Worm (Caenorhabditis elegans) whole organism, early embryonic: ENCODE results near the gene nep-1.

Experiments used
- ama-1 ChIP-seq: fragments of 150-350 bp; optimal IDR thresholded peaks from 2 replicates; lab custom pipeline; 2014
- ceh-36 ChIP-seq: sonication (generic microtip); optimal IDR thresholded peaks from 2 replicates; lab custom pipeline; 2016; ENCODE audit warnings: missing genetic modification characterization, inconsistent platforms, missing compliant biosample characterization
- flt-1 ChIP-seq: fragments of 200-800 bp; sonication (Bioruptor generic); IDR thresholded peaks from 2 replicates; pipeline ENCODE4 v1.3.6; 2022; ENCODE audit warnings: missing genetic modification characterization, missing compliant biosample characterization
- hmbx-1 ChIP-seq: sonication (generic microtip); optimal IDR thresholded peaks from 2 replicates; lab custom pipeline; 2016; ENCODE audit warnings: mild to moderate bottlenecking, missing genetic modification characterization, missing compliant biosample characterization
- sea-1 ChIP-seq: fragments of 200-800 bp; sonication (Bioruptor generic); conservative IDR thresholded peaks from 2 replicates; pipeline ENCODE4 v1.3.6; 2022; ENCODE audit warnings: missing genetic modification characterization, missing compliant biosample characterization
- tbx-11 ChIP-seq: fragments of 200-800 bp; sonication (Bioruptor generic); IDR thresholded peaks from 2 replicates; pipeline ENCODE4 v1.3.6; 2022; ENCODE audit warnings: missing genetic modification characterization, missing compliant biosample characterization
- tbx-37 ChIP-seq: fragments of 200-800 bp; sonication (Bioruptor generic); conservative IDR thresholded peaks from 2 replicates; pipeline ENCODE4 v1.3.6; 2022; ENCODE audit warnings: missing genetic modification reagents, missing genetic modification characterization, missing compliant biosample characterization
- tra-4 ChIP-seq: sonication (generic microtip); optimal IDR thresholded peaks from 2 replicates; lab custom pipeline; 2017; ENCODE audit warnings: missing genetic modification characterization, missing compliant biosample characterization

- TF ChIP-seq tbx-11 (no peak), tbx-37 (GFP tag; lab: Robert Waterston, UW) (no peak), ama-1 (lab: Kevin White, UChicago) (no peak), ceh-36 (tag; lab: Kevin White, UChicago) (no peak), sea-1 (GFP tag; lab: Robert Waterston, UW) (no peak), flt-1 (GFP tag; lab: Robert Waterston, UW) (no peak), hmbx-1 (no peak), tra-4 (no peak)
Measured at ce11 chrII:11646276-11646797, 10.6 kb downstream of the nep-1 start, which contains the start of gene ghi-1.
